Fruit fly (Drosophila melanogaster): ENCODE measurements around the gene Pi3K92E.

Pi3K92E gene

DNA sequence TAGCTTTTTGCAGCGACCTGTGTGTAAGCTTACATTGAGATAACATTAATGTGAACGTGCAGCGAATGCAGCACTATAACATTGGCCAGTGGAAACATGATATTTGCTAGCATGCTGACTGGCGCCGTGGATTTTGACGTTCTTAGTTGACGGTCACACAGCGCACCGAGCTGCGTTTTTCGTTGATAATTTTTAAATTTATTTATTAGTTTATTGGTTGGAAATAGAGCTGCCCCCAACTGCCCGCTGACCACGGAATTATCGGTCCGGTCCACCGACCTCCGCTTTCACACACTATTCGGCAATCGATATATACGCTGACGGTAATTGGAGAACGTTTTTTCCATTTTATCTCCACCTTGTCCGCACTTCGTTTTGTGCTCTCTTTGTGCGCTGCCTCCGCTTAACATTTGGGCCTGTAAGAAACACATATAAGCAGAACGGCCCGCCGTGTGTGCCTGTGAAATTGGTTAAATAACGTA is 12.7 kb downstream of the Pi3K92E start, which contains the start of gene H:
H (plus strand) TSS at position 134 of the 482 bp plus-strand sequence.
- peak; percentile 22 for TF ChIP-seq tj (GFP tag; optimal IDR thresholded peaks at IDR 0.05)
- TF ChIP-seq Hr96 (GFP tag; optimal IDR thresholded peaks at IDR 0.05), result no peak
- peak; percentile 48 for TF ChIP-seq Mnt (GFP tag; optimal IDR thresholded peaks at IDR 0.05)
- peak; percentile 52 for TF ChIP-seq CG11617 (GFP tag; optimal IDR thresholded peaks at IDR 0.05)

DNA sequence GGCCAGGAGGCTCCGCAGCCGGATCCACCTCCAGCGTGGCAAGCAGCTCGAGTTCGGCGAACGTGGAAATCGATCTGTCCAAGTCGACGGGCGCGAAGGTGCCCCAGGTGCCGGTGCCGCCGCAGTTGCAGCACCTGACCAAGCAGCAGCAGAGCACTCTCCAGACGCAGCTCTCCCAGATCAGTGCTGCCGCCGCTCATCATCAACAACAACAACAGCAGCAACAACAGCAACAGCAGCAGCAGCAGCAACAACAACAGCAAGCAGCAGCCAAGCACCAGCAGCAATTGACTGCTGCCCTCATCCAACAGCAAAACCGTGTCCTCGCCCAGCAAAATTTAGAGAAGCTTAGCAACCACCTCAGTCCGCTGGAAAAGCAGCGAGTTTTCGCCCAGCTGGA is 15.6 kb downstream of the Pi3K92E start:
- TF ChIP-seq tj (GFP tag; optimal IDR thresholded peaks at IDR 0.05), result no peak
- no peak for TF ChIP-seq CG11617 (GFP tag; optimal IDR thresholded peaks at IDR 0.05)
- no peak for TF ChIP-seq CG1620 (GFP tag; optimal IDR thresholded peaks at IDR 0.05)
- no peak for TF ChIP-seq Hr96 (GFP tag; optimal IDR thresholded peaks at IDR 0.05)
- TF ChIP-seq cnc (optimal IDR thresholded peaks at IDR 0.05), result no peak
- no peak for TF ChIP-seq CG12768 (GFP tag; optimal IDR thresholded peaks at IDR 0.05)

DNA sequence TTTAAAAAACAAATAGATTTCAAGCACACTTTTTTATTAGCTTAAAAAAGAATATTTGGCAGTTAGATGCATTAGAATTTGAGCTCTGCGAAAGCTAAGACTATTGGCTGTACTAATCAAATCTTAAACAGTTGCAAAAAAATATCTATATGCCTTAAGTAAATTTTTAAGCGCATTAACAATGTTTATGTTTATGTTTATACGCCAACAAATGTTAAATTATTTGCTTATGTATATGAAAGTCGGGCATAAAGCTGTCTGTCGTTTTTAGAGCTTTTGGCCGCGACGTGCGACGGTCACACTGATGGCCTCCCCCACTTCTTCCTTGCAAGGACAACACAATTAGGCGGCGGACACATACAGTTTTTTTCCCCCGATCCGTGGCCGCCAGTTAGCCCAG is 16.9 kb downstream of the Pi3K92E start, which contains the start of gene CG5466:
CG5466 (plus strand) TSS at position 301 of the 400 bp plus-strand sequence.
- TF ChIP-seq Crg-1 (GFP tag; optimal IDR thresholded peaks at IDR 0.05) (no peak), Mnt (GFP tag; optimal IDR thresholded peaks at IDR 0.05) (no peak), CG33017 (tag; optimal IDR thresholded peaks at IDR 0.05) (no peak), bab1 (GFP tag; optimal IDR thresholded peaks at IDR 0.05) (no peak), cnc (optimal IDR thresholded peaks at IDR 0.05) (no peak), toe (GFP tag; optimal IDR thresholded peaks at IDR 0.05) (no peak)

DNA sequence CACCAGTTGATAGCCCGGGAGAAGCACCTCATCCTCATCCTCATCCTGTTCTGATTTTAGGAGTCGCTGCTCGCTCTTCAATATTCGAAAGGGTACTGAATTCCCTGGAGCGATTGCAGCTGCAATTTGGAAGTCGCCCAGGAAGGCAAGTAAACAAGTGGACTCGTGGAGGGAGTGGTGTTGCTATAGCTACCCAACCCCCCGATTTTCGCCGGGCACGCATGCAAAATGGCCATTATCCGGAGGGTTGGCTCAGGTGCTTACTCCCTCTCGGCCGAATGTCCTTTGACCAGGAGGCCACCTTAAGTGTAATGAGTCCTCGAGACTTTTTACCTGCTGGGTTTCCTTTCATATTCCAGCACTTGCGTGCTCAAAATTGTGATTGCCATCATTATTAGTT is 17.7 kb downstream of the Pi3K92E start, which contains the start of gene CG15923:
CG15923 (minus strand) TSS at position 101 of the 400 bp plus-strand sequence.
- TF ChIP-seq CG14711 (tag; optimal IDR thresholded peaks at IDR 0.05), result no peak
- no peak for TF ChIP-seq Hr96 (GFP tag; optimal IDR thresholded peaks at IDR 0.05)
- TF ChIP-seq Clk (GFP tag; optimal IDR thresholded peaks at IDR 0.05), result no peak
- TF ChIP-seq CG7045 (GFP tag; optimal IDR thresholded peaks at IDR 0.05), result no peak
- TF ChIP-seq cnc (optimal IDR thresholded peaks at IDR 0.05), result no peak
- TF ChIP-seq toe (GFP tag; optimal IDR thresholded peaks at IDR 0.05), result no peak
- TF ChIP-seq bab1 (GFP tag; optimal IDR thresholded peaks at IDR 0.05), result no peak
- no peak for TF ChIP-seq kay (GFP tag; ENCODE audit: borderline replicate concordance)
- TF ChIP-seq ovo (GFP tag; optimal IDR thresholded peaks at IDR 0.05), result no peak
- TF ChIP-seq CG33017 (tag; optimal IDR thresholded peaks at IDR 0.05), result no peak
- no peak for TF ChIP-seq pad (GFP tag; optimal IDR thresholded peaks at IDR 0.05)
- TF ChIP-seq tj (GFP tag; optimal IDR thresholded peaks at IDR 0.05), result no peak
- no peak for TF ChIP-seq CG5204 (GFP tag; optimal IDR thresholded peaks at IDR 0.05)
- TF ChIP-seq CG12768 (GFP tag; optimal IDR thresholded peaks at IDR 0.05), result no peak
- no peak for TF ChIP-seq CG7101 (tag; optimal IDR thresholded peaks at IDR 0.05)
- TF ChIP-seq cic (GFP tag; optimal IDR thresholded peaks at IDR 0.05), result no peak
- no peak for TF ChIP-seq Mnt (GFP tag; optimal IDR thresholded peaks at IDR 0.05)
- TF ChIP-seq CG1620 (GFP tag; optimal IDR thresholded peaks at IDR 0.05), result no peak
- no peak for TF ChIP-seq Crg-1 (GFP tag; optimal IDR thresholded peaks at IDR 0.05)
- no peak for TF ChIP-seq CG11617 (GFP tag; optimal IDR thresholded peaks at IDR 0.05)

DNA sequence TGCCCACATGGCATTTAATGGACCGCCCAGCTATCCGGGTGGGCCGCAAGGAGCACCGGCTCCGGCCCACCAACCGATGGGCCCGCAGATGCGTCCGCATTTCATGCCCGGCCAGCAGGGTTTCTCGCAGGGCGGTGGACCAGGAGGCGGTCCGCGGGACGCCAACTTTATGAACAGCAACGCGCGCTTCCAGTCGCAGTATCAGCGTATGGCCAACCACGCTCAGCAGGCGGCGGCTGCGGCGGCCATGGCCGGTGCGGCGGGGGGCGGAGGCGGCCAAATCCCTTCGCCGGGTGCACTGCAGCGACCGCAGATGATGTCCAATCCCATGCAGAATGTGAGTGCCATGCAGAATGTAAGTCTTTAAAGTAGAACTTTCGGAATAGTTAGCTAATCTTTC is 26.3 kb downstream of the Pi3K92E start:
- TF ChIP-seq CG33017 (tag; optimal IDR thresholded peaks at IDR 0.05), result no peak
- TF ChIP-seq bab1 (GFP tag; optimal IDR thresholded peaks at IDR 0.05), result no peak
- TF ChIP-seq CG14711 (tag; optimal IDR thresholded peaks at IDR 0.05), result no peak
- no peak for TF ChIP-seq CG1620 (GFP tag; optimal IDR thresholded peaks at IDR 0.05)
- TF ChIP-seq CG7101 (tag; optimal IDR thresholded peaks at IDR 0.05), result no peak
- TF ChIP-seq Mnt (GFP tag; optimal IDR thresholded peaks at IDR 0.05), result no peak
- TF ChIP-seq cnc (optimal IDR thresholded peaks at IDR 0.05), result no peak
- no peak for TF ChIP-seq pad (GFP tag; optimal IDR thresholded peaks at IDR 0.05)
- TF ChIP-seq ovo (GFP tag; optimal IDR thresholded peaks at IDR 0.05), result no peak
- no peak for TF ChIP-seq Clk (GFP tag; optimal IDR thresholded peaks at IDR 0.05)
- TF ChIP-seq tj (GFP tag; optimal IDR thresholded peaks at IDR 0.05), result no peak
- no peak for TF ChIP-seq Crg-1 (GFP tag; optimal IDR thresholded peaks at IDR 0.05)
- TF ChIP-seq CG7045 (GFP tag; optimal IDR thresholded peaks at IDR 0.05), result no peak
- TF ChIP-seq Hr96 (GFP tag; optimal IDR thresholded peaks at IDR 0.05), result no peak
- TF ChIP-seq CG5204 (GFP tag; optimal IDR thresholded peaks at IDR 0.05), result no peak

DNA sequence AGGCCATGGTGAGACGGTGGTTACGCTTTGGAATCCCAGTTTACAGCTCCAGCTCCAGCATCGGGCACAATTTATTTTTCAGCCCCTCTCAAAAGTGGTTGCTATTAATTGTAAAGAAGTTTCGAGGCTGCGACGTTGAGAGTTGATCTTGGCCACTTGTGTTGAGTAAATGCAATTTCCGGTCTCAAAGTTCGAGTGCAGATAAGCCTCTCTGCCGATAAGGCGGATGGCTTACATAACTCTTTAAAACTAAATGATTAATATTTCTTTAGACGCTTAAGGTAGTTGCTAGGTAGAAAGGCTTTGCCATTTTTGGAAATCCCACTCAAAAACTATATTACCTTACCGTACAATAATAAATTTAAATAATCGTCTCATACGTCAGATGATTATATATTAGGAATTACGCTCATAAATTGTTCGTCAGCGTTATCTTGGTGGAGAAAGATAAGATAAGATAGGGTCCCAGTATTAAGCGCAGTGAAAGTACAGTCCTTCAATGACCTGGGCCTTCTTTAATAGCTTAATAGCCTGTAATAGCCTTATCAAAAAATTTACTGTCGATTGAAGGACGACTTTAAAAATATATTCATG is 28.9 kb downstream of the Pi3K92E start:
- TF ChIP-seq CG33017 (tag; optimal IDR thresholded peaks at IDR 0.05) (peak; percentile 25), toe (GFP tag; optimal IDR thresholded peaks at IDR 0.05) (no peak), pad (GFP tag; optimal IDR thresholded peaks at IDR 0.05) (no peak), CG7101 (tag; optimal IDR thresholded peaks at IDR 0.05) (no peak), CG5204 (GFP tag; optimal IDR thresholded peaks at IDR 0.05) (peak; percentile 32), tj (GFP tag; optimal IDR thresholded peaks at IDR 0.05) (no peak), CG7045 (GFP tag; optimal IDR thresholded peaks at IDR 0.05) (no peak), kay (GFP tag; ENCODE audit: borderline replicate concordance) (peak; percentile 78), ovo (GFP tag; optimal IDR thresholded peaks at IDR 0.05) (no peak), cic (GFP tag; optimal IDR thresholded peaks at IDR 0.05) (no peak), CG14711 (tag; optimal IDR thresholded peaks at IDR 0.05) (no peak), Mnt (GFP tag; optimal IDR thresholded peaks at IDR 0.05) (no peak)

DNA sequence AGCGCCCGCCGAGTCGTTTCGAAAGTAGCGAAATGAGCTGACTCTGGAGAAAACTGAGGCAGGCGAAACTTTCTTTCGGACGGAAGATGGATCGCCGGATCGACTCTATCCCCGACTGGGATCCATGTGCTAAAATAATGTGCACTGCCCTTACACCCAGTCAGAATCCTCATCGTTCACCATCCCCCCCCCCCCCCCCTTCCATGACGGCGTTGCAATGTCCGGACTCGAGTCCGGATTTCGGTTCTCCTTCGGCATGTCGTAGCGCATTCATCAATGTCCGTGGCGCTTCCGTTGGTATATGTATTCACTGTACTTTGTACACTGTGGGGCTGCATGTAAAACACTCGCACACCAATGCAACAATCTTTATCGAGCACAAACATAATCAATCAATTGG is 29.5 kb downstream of the Pi3K92E start:
- no peak for TF ChIP-seq tj (GFP tag; optimal IDR thresholded peaks at IDR 0.05)
- TF ChIP-seq CG14711 (tag; optimal IDR thresholded peaks at IDR 0.05), result no peak
- TF ChIP-seq bab1 (GFP tag; optimal IDR thresholded peaks at IDR 0.05), result no peak
- no peak for TF ChIP-seq CG7101 (tag; optimal IDR thresholded peaks at IDR 0.05)
- no peak for TF ChIP-seq cnc (optimal IDR thresholded peaks at IDR 0.05)
- no peak for TF ChIP-seq Hr96 (GFP tag; optimal IDR thresholded peaks at IDR 0.05)
- no peak for TF ChIP-seq CG5204 (GFP tag; optimal IDR thresholded peaks at IDR 0.05)
- no peak for TF ChIP-seq Crg-1 (GFP tag; optimal IDR thresholded peaks at IDR 0.05)
- TF ChIP-seq CG11617 (GFP tag; optimal IDR thresholded peaks at IDR 0.05), result no peak
- no peak for TF ChIP-seq CG7045 (GFP tag; optimal IDR thresholded peaks at IDR 0.05)
- no peak for TF ChIP-seq CG12768 (GFP tag; optimal IDR thresholded peaks at IDR 0.05)
